Worm (Caenorhabditis elegans): ENCODE results near the gene W01C8.5.

W01C8.5 gene

DNA sequence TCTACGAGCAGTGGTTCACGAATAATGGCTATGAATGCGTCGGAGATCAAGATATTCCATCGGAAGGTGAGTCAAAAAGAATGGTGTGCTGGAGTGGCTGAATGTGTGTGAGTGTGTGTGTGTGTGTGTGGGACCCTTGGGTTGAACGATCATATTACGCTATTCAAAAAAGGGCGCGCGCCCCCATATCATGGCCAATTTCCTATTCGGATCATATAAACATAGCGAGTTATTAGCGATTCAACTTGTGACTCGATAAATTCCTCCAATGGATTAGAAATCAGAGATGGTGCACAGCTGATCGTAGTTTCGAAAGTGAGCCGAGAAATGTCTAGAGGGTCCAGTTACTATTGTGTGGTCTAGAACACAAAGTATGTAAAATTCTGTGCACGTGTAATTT lies 49.2 kb downstream of the W01C8.5 start, which contains the start of gene srv-7:
TSS of gene srv-7 (minus strand) at position 101 of the 400 bp plus-strand sequence.
- TF ChIP-seq cebp-2 (GFP tag; IDR thresholded peaks at IDR 0.05): no peak
- TF ChIP-seq ZK185.1 (tag; optimal IDR thresholded peaks at IDR 0.05; ENCODE audit: poor library complexity, severe bottlenecking): no peak
- no peak for TF ChIP-seq tbx-9 (tag; optimal IDR thresholded peaks at IDR 0.05; ENCODE audit: borderline replicate concordance)
- no peak for TF ChIP-seq athp-1 (tag; optimal IDR thresholded peaks at IDR 0.05)
- no peak for TF ChIP-seq cebp-1 (GFP tag; IDR thresholded peaks at IDR 0.05)
- TF ChIP-seq cebp-1 (tag; optimal IDR thresholded peaks at IDR 0.05): no peak
- no peak for TF ChIP-seq dpl-1 (GFP tag; optimal IDR thresholded peaks at IDR 0.05)
- TF ChIP-seq tbp1 (GFP tag; optimal IDR thresholded peaks at IDR 0.05): no peak
- no peak for TF ChIP-seq Y53F4B.3 (GFP tag; IDR thresholded peaks at IDR 0.05)
- TF ChIP-seq B0261.1 (tag; optimal IDR thresholded peaks at IDR 0.05): no peak

DNA sequence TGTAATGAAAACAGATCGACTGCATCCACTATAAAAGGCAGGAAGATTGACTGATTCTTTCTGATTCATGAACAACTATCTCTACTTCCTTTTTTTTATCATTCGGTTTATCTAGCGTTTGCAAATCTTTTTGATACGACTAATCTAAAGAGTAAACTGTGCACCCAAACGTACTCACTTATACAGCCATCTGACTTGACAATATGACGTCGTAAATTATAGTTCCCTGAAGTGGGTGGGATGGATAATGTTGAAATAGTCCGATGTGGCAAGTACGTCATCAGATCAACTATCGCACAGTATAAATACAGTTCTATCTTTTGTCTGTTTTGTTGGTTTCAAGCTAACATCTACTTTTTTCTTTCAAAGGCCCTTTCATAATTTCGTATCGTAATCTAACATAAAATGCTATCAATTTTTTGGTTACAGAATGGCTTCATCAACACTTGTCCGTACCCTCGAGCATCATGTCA lies 50.1 kb downstream of the W01C8.5 start, which contains the start of gene T22B7.3:
TSS of gene T22B7.3 (plus strand) at position 423 of the 473 bp plus-strand sequence.
- no peak for TF ChIP-seq akir-1 (GFP tag; optimal IDR thresholded peaks at IDR 0.05)
- TF ChIP-seq aptf-2 (GFP tag; conservative IDR thresholded peaks at IDR 0.05): no peak
- no peak for TF ChIP-seq ztf-3 (GFP tag; optimal IDR thresholded peaks at IDR 0.05)
- no peak for TF ChIP-seq Y67H2A.10 (GFP tag; conservative IDR thresholded peaks at IDR 0.05)
- no peak for TF ChIP-seq fkh-3 (tag; optimal IDR thresholded peaks at IDR 0.05)
- no peak for TF ChIP-seq rec-8 (tag; optimal IDR thresholded peaks at IDR 0.05)
- TF ChIP-seq dpff-1 (tag; optimal IDR thresholded peaks at IDR 0.05): no peak
- no peak for TF ChIP-seq rpc-1 (optimal IDR thresholded peaks at IDR 0.05)
- no peak for TF ChIP-seq rpc-1 (tag; optimal IDR thresholded peaks at IDR 0.05)
- TF ChIP-seq F55B11.4 (tag; optimal IDR thresholded peaks at IDR 0.05; ENCODE audit: borderline replicate concordance, insufficient read depth): no peak
- TF ChIP-seq lin-26 (GFP tag; IDR thresholded peaks at IDR 0.05): no peak
- TF ChIP-seq cebp-2 (GFP tag; IDR thresholded peaks at IDR 0.05): no peak

- TF ChIP-seq K11D2.4 (GFP tag; IDR thresholded peaks at IDR 0.05) (no peak), ZK185.1 (tag; optimal IDR thresholded peaks at IDR 0.05; ENCODE audit: poor library complexity, severe bottlenecking) (no peak), F37B4.10 (GFP tag; IDR thresholded peaks at IDR 0.05) (no peak)
These were observed 51.5 kb downstream of the W01C8.5 start for ce11 chrX:5645606-5646005.
